Worm (Caenorhabditis elegans) whole organism, young adult: Measurements from ENCODE around the gene pho-5.
A peak's percentile ranks its signal among the peaks of the same experiment; 100 is the strongest.

Experiments used
- K12H6.12 ChIP-seq: fragments of 200-800 bp; sonication (Bioruptor generic); optimal IDR thresholded peaks from 2 replicates; lab custom pipeline; 2018; ENCODE audit warnings: mild to moderate bottlenecking, missing genetic modification characterization, missing compliant biosample characterization
- akir-1 ChIP-seq: fragments of 200-800 bp; sonication (Bioruptor generic); optimal IDR thresholded peaks from 2 replicates; lab custom pipeline; 2018; ENCODE audit warnings: mild to moderate bottlenecking, missing genetic modification characterization, moderate library complexity, missing compliant biosample characterization
- athp-1 ChIP-seq: sonication (generic microtip); optimal IDR thresholded peaks from 2 replicates; lab custom pipeline; 2017; ENCODE audit warnings: mild to moderate bottlenecking, missing genetic modification characterization, missing compliant biosample characterization
- fkh-3 ChIP-seq: sonication (generic microtip); optimal IDR thresholded peaks from 2 replicates; lab custom pipeline; 2016; ENCODE audit warnings: mild to moderate bottlenecking, missing genetic modification characterization, missing compliant biosample characterization
- lsl-1 ChIP-seq: fragments of 200-800 bp; sonication (Bioruptor generic); optimal IDR thresholded peaks from 2 replicates; lab custom pipeline; 2018; ENCODE audit warnings: mild to moderate bottlenecking, missing genetic modification characterization, moderate library complexity, missing compliant biosample characterization
- madf-3 ChIP-seq: fragments of 200-800 bp; sonication (Bioruptor generic); IDR thresholded peaks from 2 replicates; pipeline ENCODE4 v1.3.6; 2022; ENCODE audit warnings: missing genetic modification reagents, missing genetic modification characterization, missing compliant biosample characterization
- mcd-1 ChIP-seq: fragments of 200-800 bp; sonication (Bioruptor generic); IDR thresholded peaks from 2 replicates; pipeline ENCODE4 v1.3.6; 2022; ENCODE audit warnings: missing genetic modification reagents, missing genetic modification characterization, missing compliant biosample characterization
- nhr-27 ChIP-seq: fragments of 200-800 bp; sonication (Bioruptor generic); optimal IDR thresholded peaks from 2 replicates; lab custom pipeline; 2018; ENCODE audit warnings: mild to moderate bottlenecking, missing genetic modification characterization, moderate library complexity, missing compliant biosample characterization
- repo-1 ChIP-seq: sonication (generic microtip); optimal IDR thresholded peaks from 2 replicates; lab custom pipeline; 2017; ENCODE audit warnings: mild to moderate bottlenecking, missing genetic modification characterization, missing compliant biosample characterization
- snpc-4 ChIP-seq, 5 experiments: fragments of 150-350 bp in 1 of 5; sonication (generic microtip) in 4 of 5; optimal IDR thresholded peaks; 2 replicates each; lab custom pipeline; 2014 to 2018; ENCODE audit warnings: missing genetic modification characterization in 5 of 5, missing biosample characterization in 3 of 5, antibody characterized with exemption in 2 of 5, mild to moderate bottlenecking in 2 of 5, missing compliant biosample characterization in 2 of 5, missing genotype in 2 of 5, moderate library complexity in 2 of 5, missing genetic modification reagents in 1 of 5
- ztf-22 ChIP-seq: fragments of 200-800 bp; sonication (Bioruptor generic); optimal IDR thresholded peaks from 2 replicates; lab custom pipeline; 2018; ENCODE audit warnings: mild to moderate bottlenecking, missing genetic modification characterization, moderate library complexity, missing compliant biosample characterization
- ztf-25 ChIP-seq: fragments of 200-800 bp; sonication (Bioruptor generic); IDR thresholded peaks from 2 replicates; pipeline ENCODE4 v1.3.6; 2022; ENCODE audit warnings: missing genetic modification reagents, missing genetic modification characterization, missing compliant biosample characterization

DNA sequence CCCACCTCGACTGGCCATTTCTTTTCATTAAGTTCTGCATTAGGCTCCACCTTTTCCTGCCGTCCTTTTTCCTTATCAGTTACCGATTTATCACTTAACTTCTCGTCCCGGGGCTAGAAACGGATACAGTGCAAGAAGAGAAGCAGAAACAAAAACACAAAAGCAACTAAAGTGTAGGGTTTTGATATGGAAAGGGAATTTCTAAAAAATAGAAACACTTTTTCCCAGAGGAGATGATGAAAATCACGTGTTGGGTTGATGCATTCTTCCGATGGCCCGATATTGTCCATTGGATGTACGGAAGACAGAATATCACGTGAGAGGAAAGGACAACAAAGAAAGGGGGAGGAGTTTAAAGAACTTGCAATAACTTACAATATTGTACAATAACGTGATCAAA is 12.9 kb downstream of the pho-5 start:
- TF ChIP-seq mcd-1 (GFP tag; lab: Robert Waterston, UW) (0 out of 2 replicates have a peak, but pooled peaks have one; percentile 19), ztf-25 (no peak), lsl-1 (GFP tag; lab: Kevin White, UChicago) (no peak), repo-1 (tag; lab: Kevin White, UChicago) (no peak), nhr-27 (tag; lab: Kevin White, UChicago) (no peak), fkh-3 (tag; lab: Kevin White, UChicago) (no peak), akir-1 (GFP tag; lab: Kevin White, UChicago) (no peak), snpc-4 (GFP tag; optimal IDR thresholded peaks at IDR 0.05; lab: Kevin White, UChicago) (no peak), snpc-4 (tag; optimal IDR thresholded peaks at IDR 0.05; lab: Kevin White, UChicago) (no peak), ztf-22 (GFP tag; lab: Kevin White, UChicago) (no peak), K12H6.12 (tag; lab: Kevin White, UChicago) (no peak), athp-1 (tag; lab: Kevin White, UChicago) (no peak), madf-3 (GFP tag; lab: Robert Waterston, UW) (no peak)
